Fruit fly (Drosophila melanogaster) whole organism, wandering third instar larva: ENCODE measurements around the gene CG32537.

Experiments used
- CG32264 ChIP-seq: fragments of 200-800 bp; sonication (Bioruptor generic); optimal IDR thresholded peaks from 2 replicates; lab custom pipeline; 2016; ENCODE audit warnings: missing biosample characterization, missing genetic modification characterization
- CrebA ChIP-seq: fragments of 200-800 bp; sonication (Bioruptor generic); optimal IDR thresholded peaks from 2 replicates; lab custom pipeline; 2016; ENCODE audit warnings: missing biosample characterization, mild to moderate bottlenecking, missing genetic modification characterization, borderline replicate concordance
- HLH106 ChIP-seq: fragments of 200-800 bp; optimal IDR thresholded peaks from 3 replicates; lab custom pipeline; 2019; ENCODE audit warnings: missing biosample characterization, mild to moderate bottlenecking, missing genetic modification characterization, moderate library complexity
- Hnf4 ChIP-seq: fragments of 200-800 bp; sonication (Bioruptor generic); optimal IDR thresholded peaks from 2 replicates; lab custom pipeline; 2016; ENCODE audit warnings: missing biosample characterization, mild to moderate bottlenecking, missing genetic modification characterization
- Hr78 ChIP-seq: fragments of >200 bp; optimal IDR thresholded peaks from 2 replicates; lab custom pipeline; 2017; ENCODE audit warnings: missing biosample characterization, missing genetic modification characterization
- Jra ChIP-seq: sonication (Bioruptor generic); optimal IDR thresholded peaks from 2 replicates; lab custom pipeline; 2016; ENCODE audit warnings: missing biosample characterization, missing genetic modification characterization
- Mio ChIP-seq: sonication (Bioruptor generic); optimal IDR thresholded peaks from 2 replicates; lab custom pipeline; 2016; ENCODE audit warnings: missing biosample characterization, missing genetic modification characterization
- Myc ChIP-seq: fragments of >200 bp; optimal IDR thresholded peaks from 2 replicates; lab custom pipeline; 2017
- OdsH ChIP-seq: fragments of 200-800 bp; sonication (Bioruptor generic); optimal IDR thresholded peaks from 2 replicates; lab custom pipeline; 2016; ENCODE audit warnings: missing biosample characterization, mild to moderate bottlenecking, missing genetic modification characterization
- Rel ChIP-seq, 2 experiments: fragments of 200-800 bp; sonication (Bioruptor generic) in 1 of 2; optimal IDR thresholded peaks; 2 replicates in 1 of 2; 3 replicates in 1 of 2; lab custom pipeline; 2016 to 2019; ENCODE audit warnings: mild to moderate bottlenecking in 2 of 2, missing biosample characterization in 2 of 2, missing genetic modification characterization in 2 of 2, moderate library complexity in 1 of 2
- Sp1 ChIP-seq: fragments of 200-800 bp; sonication (Bioruptor generic); optimal IDR thresholded peaks from 3 replicates; lab custom pipeline; 2019; ENCODE audit warnings: missing biosample characterization, mild to moderate bottlenecking, missing genetic modification characterization, moderate library complexity
- br ChIP-seq: fragments of 200-800 bp; sonication (Bioruptor generic); optimal IDR thresholded peaks from 2 replicates; lab custom pipeline; 2016; ENCODE audit warnings: missing biosample characterization, missing genetic modification characterization
- dl ChIP-seq, 2 experiments: fragments of 175-275, 200-275 bp in 1 of 2; fragments of 200-275 bp in 1 of 2; sonication (Bioruptor generic); optimal IDR thresholded peaks; lab custom pipeline; 2018; ENCODE audit warnings: mild to moderate bottlenecking in 2 of 2, missing biosample characterization in 2 of 2, missing genetic modification characterization in 2 of 2, moderate library complexity in 2 of 2; ENCODE audit not compliant: partially characterized antibody in 2 of 2, insufficient read depth in 1 of 2
- dmrt93B ChIP-seq: fragments of 200-800 bp; sonication (Bioruptor generic); optimal IDR thresholded peaks from 2 replicates; lab custom pipeline; 2018; ENCODE audit warnings: missing biosample characterization, mild to moderate bottlenecking, missing genetic modification characterization
- ey ChIP-seq: fragments of 200-800 bp; sonication (Bioruptor generic); optimal IDR thresholded peaks from 2 replicates; lab custom pipeline; 2016; ENCODE audit warnings: missing biosample characterization, missing genetic modification characterization
- foxo ChIP-seq, 2 experiments: fragments of 200-800 bp; sonication (Bioruptor generic); optimal IDR thresholded peaks; 2 replicates in 1 of 2; 3 replicates in 1 of 2; lab custom pipeline; 2016 to 2017; ENCODE audit warnings: missing biosample characterization in 2 of 2, missing genetic modification characterization in 2 of 2
- h ChIP-seq: fragments of 200-800 bp; sonication (Bioruptor generic); optimal IDR thresholded peaks from 3 replicates; lab custom pipeline; 2016; ENCODE audit warnings: missing biosample characterization, mild to moderate bottlenecking, missing genetic modification characterization
- jim ChIP-seq: fragments of 175-275, 200-325 bp; sonication (Bioruptor generic); optimal IDR thresholded peaks from 2 replicates; lab custom pipeline; 2016; ENCODE audit warnings: missing biosample characterization, mild to moderate bottlenecking, missing genetic modification characterization
- lola ChIP-seq: fragments of >200 bp; optimal IDR thresholded peaks from 2 replicates; lab custom pipeline; 2017; ENCODE audit warnings: missing biosample characterization, missing genetic modification characterization
- psq ChIP-seq: fragments of 200-800 bp; sonication (Bioruptor generic); optimal IDR thresholded peaks from 3 replicates; lab custom pipeline; 2017; ENCODE audit warnings: missing biosample characterization, mild to moderate bottlenecking, missing genetic modification characterization, moderate library complexity
- rgr ChIP-seq: fragments of 200-800 bp; sonication (Bioruptor generic); optimal IDR thresholded peaks from 3 replicates; lab custom pipeline; 2016; ENCODE audit warnings: missing biosample characterization, mild to moderate bottlenecking, missing genetic modification characterization
- sage ChIP-seq: fragments of 200-800 bp; sonication (Bioruptor generic); optimal IDR thresholded peaks from 2 replicates; lab custom pipeline; 2016; ENCODE audit warnings: missing biosample characterization, mild to moderate bottlenecking, missing genetic modification characterization
- sv ChIP-seq: fragments of 200-800 bp; sonication (Bioruptor generic); optimal IDR thresholded peaks from 3 replicates; lab custom pipeline; 2016; ENCODE audit warnings: missing biosample characterization, missing genetic modification characterization
- usp ChIP-seq: fragments of >200 bp; optimal IDR thresholded peaks from 2 replicates; lab custom pipeline; 2017; ENCODE audit warnings: missing biosample characterization, missing genetic modification characterization

CG32537 gene

dm6 chrX:19318924-19319323, 42.6 kb upstream of the CG32537 start:
- no peak for TF ChIP-seq OdsH (GFP tag; lab: Kevin White, UChicago)
- no peak for TF ChIP-seq rgr (GFP tag; lab: Kevin White, UChicago)
- TF ChIP-seq sv = no peak
- TF ChIP-seq, all 38 proteins: peak for 0

dm6 chrX:19317058-19317767, 40.9 kb upstream of the CG32537 start:
- no peak for TF ChIP-seq usp (GFP tag; lab: Kevin White, UChicago)
- no peak for TF ChIP-seq lola (GFP tag; lab: Kevin White, UChicago)
- TF ChIP-seq CG32264 = no peak
- TF ChIP-seq CrebA = no peak
- no peak for TF ChIP-seq rgr (GFP tag; lab: Kevin White, UChicago)
- peak; percentile 41 for TF ChIP-seq HLH106
- TF ChIP-seq psq (GFP tag; lab: Kevin White, UChicago) = peak; percentile 9
- TF ChIP-seq dl (GFP tag; optimal IDR thresholded peaks at IDR 0.05; lab: Kevin White, UChicago; ENCODE audit: insufficient read depth in 1 of 2, partially characterized antibody in 2 of 2) = no peak
- no peak for TF ChIP-seq dmrt93B (GFP tag; lab: Kevin White, UChicago)
- TF ChIP-seq Sp1 (GFP tag; lab: Kevin White, UChicago) = peak; percentile 27
- TF ChIP-seq sage (GFP tag; lab: Kevin White, UChicago) = no peak
- TF ChIP-seq Hnf4 = no peak
- TF ChIP-seq foxo (GFP tag; optimal IDR thresholded peaks at IDR 0.05; lab: Kevin White, UChicago) = peak in 1 of 2 experiments; percentile 22
- peak; percentile 10 for TF ChIP-seq sv
- TF ChIP-seq Myc = no peak

- TF ChIP-seq OdsH (GFP tag; lab: Kevin White, UChicago) (peak; percentile 12), sage (GFP tag; lab: Kevin White, UChicago) (no peak), br (GFP tag; lab: Kevin White, UChicago) (peak; percentile 36), h (GFP tag; lab: Kevin White, UChicago) (peak; percentile 36), CrebA (no peak), foxo (GFP tag; optimal IDR thresholded peaks at IDR 0.05; lab: Kevin White, UChicago) (peak in 1 of 2 experiments; percentile 31), ey (GFP tag; lab: Kevin White, UChicago) (peak; percentile 42), jim (no peak), sv (no peak), Mio (GFP tag; lab: Kevin White, UChicago) (no peak)
- TF ChIP-seq, all 38 proteins: peak for 5
Measured at dm6 chrX:19316583-19316982, 40.2 kb upstream of the CG32537 start.

dm6 chrX:19315421-19316260, 39.3 kb upstream of the CG32537 start:
- TF ChIP-seq Sp1 (GFP tag; lab: Kevin White, UChicago) = no peak
- TF ChIP-seq Rel (GFP tag; optimal IDR thresholded peaks at IDR 0.05; lab: Kevin White, UChicago) = no peak
- peak; percentile 28 for TF ChIP-seq Rel (tag; optimal IDR thresholded peaks at IDR 0.05; lab: Kevin White, UChicago)
- TF ChIP-seq Hr78 (GFP tag; lab: Kevin White, UChicago) = no peak
- TF ChIP-seq dl (GFP tag; optimal IDR thresholded peaks at IDR 0.05; lab: Kevin White, UChicago; ENCODE audit: insufficient read depth in 1 of 2, partially characterized antibody in 2 of 2) = no peak
- no peak for TF ChIP-seq HLH106

dm6 chrX:19314283-19315178, 38.2 kb upstream of the CG32537 start:
- TF ChIP-seq Hr78 (GFP tag; lab: Kevin White, UChicago) = no peak
- no peak for TF ChIP-seq Rel (GFP tag; optimal IDR thresholded peaks at IDR 0.05; lab: Kevin White, UChicago)
- peak; percentile 44 for TF ChIP-seq Rel (tag; optimal IDR thresholded peaks at IDR 0.05; lab: Kevin White, UChicago)
- TF ChIP-seq jim = no peak
- no peak for TF ChIP-seq OdsH (GFP tag; lab: Kevin White, UChicago)
- TF ChIP-seq Jra = no peak
